Worm (Caenorhabditis elegans) whole organism, L1 larva: ENCODE data around the gene fbxa-32.

ENCODE experiments used
- alr-1 ChIP-seq: fragments of 200-800 bp; sonication (Bioruptor generic); optimal IDR thresholded peaks from 2 replicates; lab custom pipeline; 2018; ENCODE audit warnings: borderline replicate concordance, mild to moderate bottlenecking, missing genetic modification characterization, missing compliant biosample characterization
- dsc-1 ChIP-seq: sonication (generic microtip); optimal IDR thresholded peaks from 2 replicates; lab custom pipeline; 2016; ENCODE audit warnings: mild to moderate bottlenecking, missing genetic modification characterization, missing compliant biosample characterization
- egl-27 ChIP-seq, 2 experiments: fragments of 150-350 bp in 1 of 2; sonication (generic microtip); optimal IDR thresholded peaks; 3 replicates each; lab custom pipeline; 2017 to 2018; ENCODE audit warnings: missing biosample characterization in 2 of 2, missing genetic modification characterization in 2 of 2, missing genetic modification reagents in 2 of 2
- isw-1 ChIP-seq: fragments of 200-800 bp; sonication (Bioruptor generic); IDR thresholded peaks from 2 replicates; pipeline ENCODE4 v1.3.6; 2022; ENCODE audit warnings: missing genetic modification characterization, missing compliant biosample characterization
- lin-15B ChIP-seq: fragments of 150-350 bp; sonication (generic microtip); optimal IDR thresholded peaks from 3 replicates; lab custom pipeline; 2014; ENCODE audit warnings: missing biosample characterization, missing genetic modification characterization
- lsy-2 ChIP-seq, 2 experiments: fragments of 150-350 bp; optimal IDR thresholded peaks; 2 replicates each; lab custom pipeline; 2014; ENCODE audit warnings: missing biosample characterization in 2 of 2, missing genetic modification characterization in 2 of 2
- mdl-1 ChIP-seq, 2 experiments: fragments of 150-350 bp; optimal IDR thresholded peaks; 2 replicates each; lab custom pipeline; 2014 to 2017; ENCODE audit warnings: missing biosample characterization in 2 of 2, missing genetic modification characterization in 2 of 2, inconsistent platforms in 1 of 2
- mep-1 ChIP-seq: fragments of 150-350 bp; optimal IDR thresholded peaks from 2 replicates; lab custom pipeline; 2014; ENCODE audit warnings: missing biosample characterization, missing genetic modification characterization
- nhr-11 ChIP-seq: fragments of 150-350 bp; optimal IDR thresholded peaks from 2 replicates; lab custom pipeline; 2014; ENCODE audit warnings: missing biosample characterization, missing genetic modification characterization
- pqm-1 ChIP-seq: sonication (generic microtip); optimal IDR thresholded peaks from 3 replicates; lab custom pipeline; 2017; ENCODE audit warnings: missing biosample characterization, missing genetic modification characterization
- sptf-1 ChIP-seq: fragments of 150-350 bp; optimal IDR thresholded peaks from 2 replicates; lab custom pipeline; 2014; ENCODE audit warnings: missing biosample characterization, missing genetic modification characterization
- swsn-7 ChIP-seq: sonication (generic microtip); optimal IDR thresholded peaks from 2 replicates; lab custom pipeline; 2016; ENCODE audit warnings: missing genetic modification characterization, missing compliant biosample characterization

ce11 chrIII:1288473-1289056 lies 19.5 kb upstream of the fbxa-32 start, which contains the start of gene fbxa-50:
- TF ChIP-seq mdl-1 (tag; optimal IDR thresholded peaks at IDR 0.05; lab: Kevin White, UChicago): no peak
- no peak for TF ChIP-seq dsc-1 (tag; lab: Kevin White, UChicago)
- TF ChIP-seq alr-1 (tag; lab: Kevin White, UChicago): no peak
- no peak for TF ChIP-seq mep-1 (tag; lab: Kevin White, UChicago)
- TF ChIP-seq lsy-2 (tag; optimal IDR thresholded peaks at IDR 0.05; lab: Kevin White, UChicago): no peak
- TF ChIP-seq nhr-11 (tag; lab: Kevin White, UChicago): no peak
- TF ChIP-seq swsn-7 (tag; lab: Kevin White, UChicago): no peak
- no peak for TF ChIP-seq egl-27 (tag; optimal IDR thresholded peaks at IDR 0.05; lab: Kevin White, UChicago)
- no peak for TF ChIP-seq isw-1 (GFP tag; lab: Robert Waterston, UW)
- no peak for TF ChIP-seq lin-15B
- TF ChIP-seq sptf-1 (tag; lab: Kevin White, UChicago): no peak
- no peak for TF ChIP-seq pqm-1
